Worm (Caenorhabditis elegans): Measurements from ENCODE around the gene nhr-156.

DNA sequence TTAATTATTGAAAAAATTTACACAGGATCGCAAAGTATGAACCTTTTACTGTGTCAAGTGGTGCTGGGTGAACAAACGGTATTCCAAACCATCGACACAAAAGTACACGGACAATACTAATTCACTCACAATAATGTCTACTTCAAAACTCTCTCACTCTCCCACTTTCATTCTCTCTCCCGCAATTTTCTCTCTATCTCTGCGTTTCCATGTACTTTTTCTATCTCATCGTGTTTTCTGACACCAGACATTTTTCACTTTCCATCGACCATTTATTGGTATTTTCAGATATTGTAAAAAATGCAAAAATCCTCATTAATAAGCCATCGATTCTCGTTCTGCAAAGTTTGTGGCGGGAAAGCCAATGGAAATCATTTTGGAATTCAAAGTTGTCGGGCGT, at the start of gene nhr-156:
- no peak for TF ChIP-seq unc-62 (GFP tag; optimal IDR thresholded peaks at IDR 0.05)
- no peak for TF ChIP-seq ZK546.5 (tag; optimal IDR thresholded peaks at IDR 0.05)
- TF ChIP-seq mml-1 (tag; optimal IDR thresholded peaks at IDR 0.05) = no peak
- no peak for TF ChIP-seq fkh-10 (GFP tag; optimal IDR thresholded peaks at IDR 0.05)
- no peak for TF ChIP-seq mdl-1 (tag; optimal IDR thresholded peaks at IDR 0.05)
- TF ChIP-seq nhr-11 (tag; optimal IDR thresholded peaks at IDR 0.05) = no peak
- TF ChIP-seq ztf-4 (tag; optimal IDR thresholded peaks at IDR 0.05) = no peak
- no peak for TF ChIP-seq ama-1 (optimal IDR thresholded peaks at IDR 0.05)
- no peak for TF ChIP-seq ceh-9 (tag; optimal IDR thresholded peaks at IDR 0.05)
- no peak for TF ChIP-seq elt-1 (tag; optimal IDR thresholded peaks at IDR 0.05)
- TF ChIP-seq pqm-1 (tag; optimal IDR thresholded peaks at IDR 0.05) = no peak
- TF ChIP-seq nhr-77 (tag; optimal IDR thresholded peaks at IDR 0.05) = no peak
- no peak for TF ChIP-seq aly-2 (tag; optimal IDR thresholded peaks at IDR 0.05)
- no peak for TF ChIP-seq egl-27 (tag; optimal IDR thresholded peaks at IDR 0.05)

Measured in whole organism, L3 larva.